Worm (Caenorhabditis elegans) whole organism, early embryonic: ENCODE measurements around the gene snr-1.

ENCODE experiments used
- B0310.2 ChIP-seq: sonication (generic microtip); optimal IDR thresholded peaks from 2 replicates; lab custom pipeline; 2016; ENCODE audit warnings: mild to moderate bottlenecking, missing genetic modification characterization, missing compliant biosample characterization
- F13C5.2 ChIP-seq: sonication (generic microtip); optimal IDR thresholded peaks from 2 replicates; lab custom pipeline; 2017; ENCODE audit warnings: mild to moderate bottlenecking, missing genetic modification characterization, inconsistent platforms, missing compliant biosample characterization
- aly-1 ChIP-seq: sonication (generic microtip); optimal IDR thresholded peaks from 2 replicates; lab custom pipeline; 2016; ENCODE audit warnings: missing genetic modification characterization, missing compliant biosample characterization
- ama-1 ChIP-seq: fragments of 150-350 bp; optimal IDR thresholded peaks from 2 replicates; lab custom pipeline; 2014
- flt-1 ChIP-seq: fragments of 200-800 bp; sonication (Bioruptor generic); IDR thresholded peaks from 2 replicates; pipeline ENCODE4 v1.3.6; 2022; ENCODE audit warnings: missing genetic modification characterization, missing compliant biosample characterization
- pes-1 ChIP-seq: fragments of 200-800 bp; sonication (Bioruptor generic); IDR thresholded peaks from 2 replicates; pipeline ENCODE4 v1.3.6; 2022; ENCODE audit warnings: missing genetic modification reagents, missing genetic modification characterization, missing compliant biosample characterization
- tbx-11 ChIP-seq: fragments of 200-800 bp; sonication (Bioruptor generic); IDR thresholded peaks from 2 replicates; pipeline ENCODE4 v1.3.6; 2022; ENCODE audit warnings: missing genetic modification characterization, missing compliant biosample characterization

DNA sequence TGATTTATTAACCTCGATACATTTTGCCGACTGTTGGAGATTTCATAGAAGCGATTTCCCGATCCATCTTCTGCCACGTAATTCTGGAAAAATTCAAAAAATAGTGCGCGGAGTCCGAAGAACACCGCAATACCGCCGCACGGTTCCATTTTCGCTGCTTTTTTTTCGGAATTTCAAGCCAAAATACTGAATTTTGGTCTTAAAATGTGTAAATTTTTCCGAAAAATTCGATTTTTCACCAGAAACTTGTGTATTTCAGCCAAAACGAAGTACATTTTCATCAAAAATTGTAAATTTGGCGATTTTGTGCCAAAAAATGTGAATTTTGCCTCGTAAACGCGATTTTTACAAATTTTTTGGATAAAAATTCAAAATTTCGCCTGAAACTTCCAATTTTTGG lies 15.3 kb downstream of the snr-1 start:
- peak; percentile 41 for TF ChIP-seq ama-1 (lab: Kevin White, UChicago)
- no peak for TF ChIP-seq aly-1 (tag; lab: Kevin White, UChicago)
- TF ChIP-seq pes-1 (GFP tag; lab: Robert Waterston, UW): no peak
- TF ChIP-seq F13C5.2 (tag; lab: Kevin White, UChicago): no peak
- no peak for TF ChIP-seq B0310.2
- no peak for TF ChIP-seq tbx-11
- no peak for TF ChIP-seq flt-1 (GFP tag; lab: Robert Waterston, UW)
